Worm (Caenorhabditis elegans) whole organism, L4 larva: ENCODE measurements around the gene fbxa-84.
A peak's percentile ranks its signal among the peaks of the same experiment; 100 is the strongest.

Source experiments
- F10B5.3 ChIP-seq: sonication (generic microtip); optimal IDR thresholded peaks from 2 replicates; lab custom pipeline; 2016; ENCODE audit warnings: mild to moderate bottlenecking, missing genetic modification characterization, missing compliant biosample characterization
- F37D6.2 ChIP-seq: sonication (generic microtip); optimal IDR thresholded peaks from 2 replicates; lab custom pipeline; 2016; ENCODE audit warnings: mild to moderate bottlenecking, missing genetic modification characterization, missing compliant biosample characterization
- F44E2.7 ChIP-seq: fragments of 200-800 bp; sonication (Bioruptor generic); IDR thresholded peaks from 2 replicates; pipeline ENCODE4 v2.1.2; 2022; ENCODE audit warnings: missing genetic modification characterization, missing compliant biosample characterization
- F49E8.2 ChIP-seq: sonication (generic microtip); optimal IDR thresholded peaks from 2 replicates; lab custom pipeline; 2016; ENCODE audit warnings: missing compliant biosample characterization, mild to moderate bottlenecking, missing genetic modification characterization, borderline replicate concordance
- Y105C5A.15 ChIP-seq: fragments of 200-800 bp; sonication (Bioruptor generic); IDR thresholded peaks from 2 replicates; pipeline ENCODE4 v1.3.6; 2022; ENCODE audit warnings: missing genetic modification characterization, missing compliant biosample characterization
- Y48G9A.11 ChIP-seq: fragments of 200-800 bp; sonication (Bioruptor generic); IDR thresholded peaks from 2 replicates; pipeline ENCODE4 v1.3.6; 2022; ENCODE audit warnings: missing genetic modification reagents, missing genetic modification characterization, missing compliant biosample characterization
- Y5F2A.4 ChIP-seq: fragments of 200-800 bp; sonication (Bioruptor generic); optimal IDR thresholded peaks from 2 replicates; lab custom pipeline; 2018; ENCODE audit warnings: mild to moderate bottlenecking, missing genetic modification characterization, missing compliant biosample characterization
- Y75B8A.6 ChIP-seq: fragments of 200-800 bp; sonication (Bioruptor generic); IDR thresholded peaks from 2 replicates; pipeline ENCODE4 v1.3.6; 2022; ENCODE audit warnings: missing genetic modification reagents, missing genetic modification characterization, missing compliant biosample characterization
- aha-1 ChIP-seq: fragments of 150-350 bp; peaks from one replicate; lab custom pipeline; 2014; ENCODE audit warnings: missing biosample characterization, missing genetic modification characterization
- aly-2 ChIP-seq: sonication (generic microtip); optimal IDR thresholded peaks from 2 replicates; lab custom pipeline; 2018; ENCODE audit warnings: missing biosample characterization, missing genetic modification characterization
- ama-1 ChIP-seq: fragments of 150-350 bp; optimal IDR thresholded peaks from 2 replicates; lab custom pipeline; 2014; ENCODE audit warnings: inconsistent platforms, mixed read lengths
- arid-1 ChIP-seq: fragments of 200-800 bp; sonication (Bioruptor generic); conservative IDR thresholded peaks from 2 replicates; pipeline ENCODE4 v1.3.6; 2022; ENCODE audit warnings: missing genetic modification reagents, missing genetic modification characterization, missing compliant biosample characterization
- ceh-32 ChIP-seq: sonication (generic microtip); optimal IDR thresholded peaks from 2 replicates; lab custom pipeline; 2016; ENCODE audit warnings: mild to moderate bottlenecking, missing genetic modification characterization, missing compliant biosample characterization; ENCODE audit not compliant: poor library complexity
- ceh-62 ChIP-seq: sonication (generic microtip); optimal IDR thresholded peaks from 2 replicates; lab custom pipeline; 2017; ENCODE audit warnings: missing biosample characterization, missing genetic modification characterization
- ces-1 ChIP-seq: fragments of 150-350 bp; sonication (generic microtip); optimal IDR thresholded peaks from 4 replicates; lab custom pipeline; 2014; ENCODE audit warnings: missing biosample characterization, missing genetic modification reagents, missing genetic modification characterization
- cey-2 ChIP-seq: sonication (generic microtip); optimal IDR thresholded peaks from 3 replicates; lab custom pipeline; 2017; ENCODE audit warnings: missing genetic modification characterization, mild to moderate bottlenecking, missing compliant biosample characterization, antibody characterized with exemption, borderline replicate concordance; ENCODE audit not compliant: insufficient read depth
- ctbp-1 ChIP-seq: fragments of 200-800 bp; sonication (Bioruptor generic); IDR thresholded peaks from 2 replicates; pipeline ENCODE4 v1.3.6; 2022; ENCODE audit warnings: missing genetic modification reagents, missing genetic modification characterization, missing compliant biosample characterization
- dmd-6 ChIP-seq: fragments of 200-800 bp; sonication (Bioruptor generic); IDR thresholded peaks from 2 replicates; pipeline ENCODE4 v1.3.6; 2022; ENCODE audit warnings: missing genetic modification reagents, missing genetic modification characterization, missing compliant biosample characterization
- dmd-8 ChIP-seq: fragments of 200-800 bp; sonication (Bioruptor generic); IDR thresholded peaks from 2 replicates; pipeline ENCODE4 v1.3.6; 2022; ENCODE audit warnings: missing genetic modification characterization, missing compliant biosample characterization
- dpl-1 ChIP-seq: fragments of 150-350 bp; optimal IDR thresholded peaks from 2 replicates; lab custom pipeline; 2014; ENCODE audit warnings: missing biosample characterization, missing genetic modification reagents, missing genetic modification characterization
- duxl-1 ChIP-seq: sonication (generic microtip); optimal IDR thresholded peaks from 2 replicates; lab custom pipeline; 2016; ENCODE audit warnings: mild to moderate bottlenecking, missing genetic modification characterization, moderate library complexity, missing compliant biosample characterization; ENCODE audit not compliant: poor library complexity
- egl-43 ChIP-seq: fragments of 200-800 bp; sonication (Bioruptor generic); IDR thresholded peaks from 2 replicates; pipeline ENCODE4 v1.3.6; 2022; ENCODE audit warnings: missing genetic modification reagents, missing genetic modification characterization, missing compliant biosample characterization
- fos-1 ChIP-seq: fragments of 150-350 bp; optimal IDR thresholded peaks from 2 replicates; lab custom pipeline; 2014; ENCODE audit warnings: missing biosample characterization, missing genetic modification characterization
- hmg-1.1 ChIP-seq: fragments of 200-800 bp; sonication (Bioruptor generic); IDR thresholded peaks from 2 replicates; pipeline ENCODE4 v1.3.6; 2022; ENCODE audit warnings: missing genetic modification reagents, missing genetic modification characterization, missing compliant biosample characterization
- lim-7 ChIP-seq: fragments of 200-800 bp; sonication (Bioruptor generic); IDR thresholded peaks from 2 replicates; pipeline ENCODE4 v1.3.6; 2022; ENCODE audit warnings: missing genetic modification characterization, missing compliant biosample characterization
- lin-1 ChIP-seq: fragments of 200-800 bp; sonication (Bioruptor generic); IDR thresholded peaks from 2 replicates; pipeline ENCODE4 v1.3.6; 2022; ENCODE audit warnings: missing genetic modification reagents, missing genetic modification characterization, missing compliant biosample characterization
- lin-13 ChIP-seq: fragments of 150-350 bp; optimal IDR thresholded peaks from 2 replicates; lab custom pipeline; 2014; ENCODE audit warnings: missing biosample characterization, missing genetic modification reagents, missing genetic modification characterization
- lin-38 ChIP-seq: fragments of 200-800 bp; sonication (Bioruptor generic); IDR thresholded peaks from 2 replicates; pipeline ENCODE4 v1.3.6; 2022; ENCODE audit warnings: missing genetic modification reagents, missing genetic modification characterization, missing compliant biosample characterization
- lsy-2 ChIP-seq, 2 experiments: fragments of 150-350 bp in 1 of 2; sonication (generic microtip) in 1 of 2; optimal IDR thresholded peaks; 2 replicates each; lab custom pipeline; 2014 to 2017; ENCODE audit warnings: missing biosample characterization in 2 of 2, missing genetic modification characterization in 2 of 2
- madf-5 ChIP-seq, 2 experiments: fragments of 200-800 bp; sonication (Bioruptor generic); IDR thresholded peaks; 2 replicates each; pipeline ENCODE4 v1.3.6; 2022; ENCODE audit warnings: missing compliant biosample characterization in 2 of 2, missing genetic modification characterization in 2 of 2
- mdl-1 ChIP-seq, 2 experiments: fragments of 150-350 bp in 1 of 2; sonication (generic microtip) in 1 of 2; optimal IDR thresholded peaks; 2 replicates each; lab custom pipeline; 2014 to 2017; ENCODE audit warnings: missing biosample characterization in 2 of 2, missing genetic modification characterization in 2 of 2
- mdt-29 ChIP-seq: fragments of 200-800 bp; sonication (Bioruptor generic); IDR thresholded peaks from 2 replicates; pipeline ENCODE4 v1.3.6; 2022; ENCODE audit warnings: missing genetic modification reagents, missing genetic modification characterization, missing compliant biosample characterization
- mep-1 ChIP-seq: fragments of 150-350 bp; sonication (generic microtip); optimal IDR thresholded peaks from 3 replicates; lab custom pipeline; 2014; ENCODE audit warnings: missing biosample characterization, missing genetic modification characterization
- nhr-102 ChIP-seq: sonication (generic microtip); optimal IDR thresholded peaks from 2 replicates; lab custom pipeline; 2016; ENCODE audit warnings: mild to moderate bottlenecking, missing genetic modification characterization, moderate library complexity, missing compliant biosample characterization
- nhr-237 ChIP-seq: sonication (generic microtip); optimal IDR thresholded peaks from 2 replicates; lab custom pipeline; 2017; ENCODE audit warnings: missing biosample characterization, missing genetic modification characterization
- nhr-41 ChIP-seq: fragments of 200-800 bp; sonication (Bioruptor generic); IDR thresholded peaks from 2 replicates; pipeline ENCODE4 v1.3.6; 2022; ENCODE audit warnings: missing genetic modification reagents, missing genetic modification characterization, missing compliant biosample characterization
- nhr-76 ChIP-seq: fragments of 150-350 bp; optimal IDR thresholded peaks from 2 replicates; lab custom pipeline; 2014; ENCODE audit warnings: missing biosample characterization, missing genetic modification characterization
- sdz-12 ChIP-seq: fragments of 200-800 bp; sonication (Bioruptor generic); optimal IDR thresholded peaks from 2 replicates; lab custom pipeline; 2018; ENCODE audit warnings: mild to moderate bottlenecking, missing genetic modification characterization, missing compliant biosample characterization
- set-16 ChIP-seq: fragments of 200-800 bp; sonication (Bioruptor generic); IDR thresholded peaks from 2 replicates; pipeline ENCODE4 v1.3.6; 2022; ENCODE audit warnings: missing genetic modification reagents, missing genetic modification characterization, missing compliant biosample characterization
- snpc-1.2 ChIP-seq: fragments of 200-800 bp; sonication (Bioruptor generic); IDR thresholded peaks from 2 replicates; pipeline ENCODE4 v1.3.6; 2022; ENCODE audit warnings: missing genetic modification reagents, missing genetic modification characterization, missing compliant biosample characterization
- spr-1 ChIP-seq: sonication (generic microtip); optimal IDR thresholded peaks from 2 replicates; lab custom pipeline; 2016; ENCODE audit warnings: mild to moderate bottlenecking, missing genetic modification characterization, missing compliant biosample characterization
- tra-1 ChIP-seq: fragments of 200-800 bp; sonication (Bioruptor generic); IDR thresholded peaks from 2 replicates; pipeline ENCODE4 v1.3.6; 2022; ENCODE audit warnings: missing genetic modification reagents, missing genetic modification characterization, missing compliant biosample characterization
- unc-130 ChIP-seq: sonication (generic microtip); optimal IDR thresholded peaks from 2 replicates; lab custom pipeline; 2016; ENCODE audit warnings: missing genetic modification reagents, missing genetic modification characterization, missing compliant biosample characterization
- unc-39 ChIP-seq: sonication (generic microtip); optimal IDR thresholded peaks from 2 replicates; lab custom pipeline; 2017; ENCODE audit warnings: missing biosample characterization, missing genetic modification characterization
- vab-7 ChIP-seq: fragments of 200-800 bp; sonication (Bioruptor generic); IDR thresholded peaks from 2 replicates; pipeline ENCODE4 v1.3.6; 2022; ENCODE audit warnings: missing genetic modification reagents, missing genetic modification characterization, missing compliant biosample characterization
- zfp-2 ChIP-seq: sonication (generic microtip); optimal IDR thresholded peaks from 2 replicates; lab custom pipeline; 2016; ENCODE audit warnings: mild to moderate bottlenecking, missing genetic modification characterization, missing compliant biosample characterization
- zfp-3 ChIP-seq: fragments of 200-800 bp; sonication (Bioruptor generic); conservative IDR thresholded peaks from 2 replicates; pipeline ENCODE4 v1.3.6; 2022; ENCODE audit warnings: missing genetic modification reagents, missing genetic modification characterization, missing compliant biosample characterization
- ztf-11 ChIP-seq: fragments of 150-350 bp; optimal IDR thresholded peaks from 2 replicates; lab custom pipeline; 2014; ENCODE audit warnings: missing biosample characterization, missing genetic modification characterization

Gene fbxa-84

DNA sequence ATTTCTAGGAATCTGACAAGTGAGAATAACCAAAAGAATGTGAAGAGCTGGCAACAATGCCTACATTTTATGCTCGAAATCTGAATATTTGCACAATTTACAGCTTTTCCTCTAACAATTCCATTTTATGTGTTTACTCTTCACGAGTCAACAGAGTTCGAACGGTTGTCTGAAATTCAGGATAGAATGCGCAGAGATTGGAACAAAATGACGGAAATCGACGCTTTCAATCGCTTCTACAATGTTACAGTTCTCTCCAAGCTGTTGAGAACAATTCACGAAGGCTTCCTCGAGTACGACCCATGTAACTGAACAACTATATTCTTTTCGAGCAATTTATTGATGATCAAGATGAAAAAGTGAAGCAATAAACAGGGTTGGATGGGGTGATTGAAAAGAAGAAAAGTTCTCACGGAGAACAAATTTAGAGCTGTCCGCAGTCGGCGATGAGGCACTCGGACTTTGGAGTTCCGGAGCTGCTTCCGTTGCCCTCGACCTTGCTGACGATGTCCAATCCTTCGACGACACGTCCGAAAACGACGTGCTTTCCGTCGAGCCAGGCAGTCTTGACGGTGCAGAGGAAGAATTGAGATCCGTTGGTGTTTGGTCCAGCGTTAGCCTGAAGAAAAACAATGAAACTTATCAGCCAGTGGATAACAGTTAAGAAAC lies 4.2 kb downstream of the fbxa-84 start, which contains the start of gene Y75B12B.3:
TSS of gene Y75B12B.3 (minus strand) at position 21 of the 669 bp plus-strand sequence.
- TF ChIP-seq tra-1 (GFP tag; lab: Robert Waterston, UW), result no peak
- TF ChIP-seq ztf-11 (tag; lab: Kevin White, UChicago), result no peak
- no peak for TF ChIP-seq spr-1 (tag; lab: Kevin White, UChicago)
- 0 out of 2 replicates have a peak, but pooled peaks have one; percentile 42 for TF ChIP-seq mdt-29 (GFP tag; lab: Robert Waterston, UW)
- peak; percentile 13 for TF ChIP-seq sdz-12 (GFP tag; lab: Kevin White, UChicago)
- TF ChIP-seq nhr-76 (tag; lab: Kevin White, UChicago), result no peak
- TF ChIP-seq aly-2, result peak; percentile 43
- peak; percentile 62 for TF ChIP-seq F49E8.2 (tag; lab: Kevin White, UChicago)
- TF ChIP-seq lin-13 (GFP tag; lab: Kevin White, UChicago), result peak; percentile 1
- TF ChIP-seq unc-39, result no peak
- TF ChIP-seq ama-1 (lab: Kevin White, UChicago), result peak; percentile 92
- TF ChIP-seq snpc-1.2 (GFP tag; lab: Robert Waterston, UW), result peak; percentile 70; the same call in 1 of the 2 replicates
- peak; percentile 52 for TF ChIP-seq lin-38
- TF ChIP-seq egl-43 (GFP tag; lab: Robert Waterston, UW), result peak; percentile 68
- peak; percentile 2; the same call in 1 of the 2 replicates for TF ChIP-seq Y105C5A.15 (GFP tag; lab: Robert Waterston, UW)
- 0 out of 2 replicates have a peak, but pooled peaks have one; percentile 48 for TF ChIP-seq lim-7 (GFP tag; lab: Robert Waterston, UW)
- TF ChIP-seq ceh-62, result no peak
- TF ChIP-seq Y48G9A.11 (GFP tag; lab: Robert Waterston, UW), result peak; percentile 46; the same call in 1 of the 2 replicates
- TF ChIP-seq lsy-2 (tag; optimal IDR thresholded peaks at IDR 0.05; lab: Kevin White, UChicago), result peak in 1 of 2 experiments; percentile 1
- TF ChIP-seq aha-1 (tag; lab: Kevin White, UChicago), result peak; percentile 75
- no peak for TF ChIP-seq duxl-1
- TF ChIP-seq madf-5 (GFP tag; IDR thresholded peaks at IDR 0.05; lab: Robert Waterston, UW), result 0 out of 4 replicates have a peak, but pooled peaks of 1 of the 2 experiments have one; percentile 42
- peak; percentile 39; the same call in 1 of the 2 replicates for TF ChIP-seq arid-1 (GFP tag; lab: Robert Waterston, UW)
- TF ChIP-seq unc-130 (GFP tag; lab: Kevin White, UChicago), result peak; percentile 26
- TF ChIP-seq ceh-32, result no peak
- no peak for TF ChIP-seq cey-2 (tag; lab: Kevin White, UChicago)
- no peak for TF ChIP-seq ces-1
- TF ChIP-seq nhr-102 (tag; lab: Kevin White, UChicago), result peak; percentile 2
- no peak for TF ChIP-seq F37D6.2 (tag; lab: Kevin White, UChicago)
- peak; percentile 33; the same call in 1 of the 2 replicates for TF ChIP-seq vab-7
- TF ChIP-seq mep-1 (tag; lab: Kevin White, UChicago), result peak; percentile 11
- TF ChIP-seq dmd-8, result 0 out of 2 replicates have a peak, but pooled peaks have one; percentile 4
- TF ChIP-seq set-16 (GFP tag; lab: Robert Waterston, UW), result peak; percentile 65
- no peak for TF ChIP-seq dmd-6

- TF ChIP-seq mdl-1 (tag; optimal IDR thresholded peaks at IDR 0.05; lab: Kevin White, UChicago), result peak in 1 of 2 experiments; percentile 55
- no peak for TF ChIP-seq Y5F2A.4 (GFP tag; lab: Kevin White, UChicago)
- no peak for TF ChIP-seq nhr-41 (GFP tag; lab: Robert Waterston, UW)
- TF ChIP-seq lin-1 (GFP tag; lab: Robert Waterston, UW), result no peak
- TF ChIP-seq ctbp-1, result no peak
- no peak for TF ChIP-seq F44E2.7 (GFP tag; lab: Robert Waterston, UW)
- TF ChIP-seq dpl-1 (GFP tag; lab: Kevin White, UChicago), result peak; percentile 81
- TF ChIP-seq zfp-3, result peak; percentile 62; the same call in 1 of the 2 replicates
- TF ChIP-seq F10B5.3 (tag; lab: Kevin White, UChicago), result no peak
- no peak for TF ChIP-seq nhr-237 (tag; lab: Kevin White, UChicago)
- no peak for TF ChIP-seq fos-1
- no peak for TF ChIP-seq zfp-2 (tag; lab: Kevin White, UChicago)
- no peak for TF ChIP-seq aly-2
- TF ChIP-seq hmg-1.1 (GFP tag; lab: Robert Waterston, UW), result no peak
- TF ChIP-seq Y75B8A.6 (GFP tag; lab: Robert Waterston, UW), result no peak
- TF ChIP-seq nhr-76 (tag; lab: Kevin White, UChicago), result no peak
Observed at ce11 chrV:15187083-15188057, 5.1 kb downstream of the fbxa-84 start, which contains the start of the genes cyn-7 and bath-36. Gene cyn-7, minus strand, starts transcription at chrV:15187378. Gene bath-36, plus strand, starts transcription at chrV:15187888.
